Worm (Caenorhabditis elegans): ENCODE measurements around the gene grsp-2.
"Not testable (repeated sequence)": the region's sequence is repeated elsewhere in the genome, so short reads cannot be mapped to it uniquely, and the experiment has no call there.

Gene grsp-2

DNA sequence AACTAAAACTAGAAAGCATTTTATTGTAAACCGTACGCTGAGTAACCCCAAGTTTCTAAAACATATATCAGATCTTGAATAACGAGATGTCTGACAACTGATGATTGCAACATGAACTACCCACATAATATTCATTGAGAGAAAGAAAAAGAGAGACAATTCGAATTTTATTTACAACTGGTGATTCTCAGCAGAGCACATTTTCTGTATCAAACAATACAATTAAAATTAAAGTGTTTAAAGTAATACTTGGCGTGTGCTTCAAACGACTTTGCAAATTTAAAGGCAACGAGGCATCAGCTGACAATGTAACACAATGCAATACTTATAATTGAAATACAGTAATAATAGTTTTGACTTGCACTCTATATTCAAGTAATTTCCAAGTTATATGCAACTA, 28.1 kb upstream of the grsp-2 start, which contains the start of gene C33D9.10:
Gene C33D9.10 (minus strand): TSS at position 101 of the 400 bp plus-strand sequence.
- TF ChIP-seq lsl-1 (GFP tag; optimal IDR thresholded peaks at IDR 0.05); efl-1 (GFP tag; optimal IDR thresholded peaks at IDR 0.05); atf-7 (tag; optimal IDR thresholded peaks at IDR 0.05): not testable (repeated sequence)

DNA sequence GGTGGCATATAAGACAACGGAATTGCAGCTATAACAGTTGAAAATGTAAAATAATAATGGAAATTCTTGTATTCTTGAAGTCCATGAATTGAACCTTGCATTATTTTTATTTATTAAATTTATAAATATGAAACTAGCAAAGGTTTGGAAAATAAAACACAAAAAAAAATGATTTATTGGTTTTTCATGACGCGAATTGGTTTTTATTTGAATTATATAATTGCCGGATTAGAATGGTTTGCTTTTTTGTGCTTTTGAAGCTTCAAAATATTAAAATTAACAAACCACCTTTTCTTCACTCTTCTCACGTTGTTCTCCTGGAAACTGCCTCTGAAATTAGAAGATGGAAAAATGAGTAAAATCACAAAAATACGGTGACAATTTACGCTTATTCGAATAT, 26.0 kb upstream of the grsp-2 start, which contains the start of gene sru-35:
Gene sru-35 (minus strand): TSS at position 101 of the 400 bp plus-strand sequence.
- TF ChIP-seq ceh-27 (GFP tag; optimal IDR thresholded peaks at IDR 0.05) (no peak), rpc-1 (optimal IDR thresholded peaks at IDR 0.05) (no peak), rpc-1 (tag; optimal IDR thresholded peaks at IDR 0.05) (no peak)

DNA sequence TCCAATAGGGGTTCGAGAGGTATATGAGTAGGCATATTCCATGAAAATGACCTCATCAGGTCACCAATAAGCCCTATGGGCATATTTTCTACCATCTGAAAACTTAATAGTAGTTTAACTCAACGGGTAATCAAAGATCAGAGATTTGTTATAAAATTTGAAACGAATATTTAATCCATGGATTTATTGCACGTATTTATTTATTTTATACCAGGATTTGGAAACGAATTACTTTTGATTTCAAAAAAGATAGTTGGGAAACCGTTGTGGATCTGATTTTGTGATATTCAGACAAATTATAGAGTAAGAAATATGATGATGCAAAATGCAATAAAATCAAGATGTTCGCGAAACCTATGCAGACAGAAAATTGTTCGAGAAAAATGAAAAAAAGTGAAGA, 23.3 kb upstream of the grsp-2 start, which contains the start of gene C33D9.3:
Gene C33D9.3 (minus strand): TSS at position 101 of the 400 bp plus-strand sequence.
- no peak for TF ChIP-seq hmg-1.2 (GFP tag; IDR thresholded peaks at IDR 0.05)
- TF ChIP-seq nhr-120 (GFP tag; IDR thresholded peaks at IDR 0.05) = no peak
- no peak for TF ChIP-seq lin-40 (tag; optimal IDR thresholded peaks at IDR 0.05)
- no peak for TF ChIP-seq unc-130 (GFP tag; optimal IDR thresholded peaks at IDR 0.05)
- TF ChIP-seq F37B4.10 (GFP tag; IDR thresholded peaks at IDR 0.05) = no peak
- no peak for TF ChIP-seq Y53G8AR.9 (GFP tag; conservative IDR thresholded peaks at IDR 0.05)
- no peak for TF ChIP-seq snpc-3.4 (tag; optimal IDR thresholded peaks at IDR 0.05)
- no peak for TF ChIP-seq ztf-25 (GFP tag; IDR thresholded peaks at IDR 0.05)
- no peak for TF ChIP-seq tbx-9 (tag; optimal IDR thresholded peaks at IDR 0.05; ENCODE audit: borderline replicate concordance)
- TF ChIP-seq dpff-1 (tag; optimal IDR thresholded peaks at IDR 0.05) = no peak
- TF ChIP-seq egl-18 (GFP tag; IDR thresholded peaks at IDR 0.05) = no peak
- TF ChIP-seq sdz-38 (tag; optimal IDR thresholded peaks at IDR 0.05) = no peak
- no peak for TF ChIP-seq egrh-3 (GFP tag; IDR thresholded peaks at IDR 0.05)
- TF ChIP-seq him-1 (tag; optimal IDR thresholded peaks at IDR 0.05) = no peak
- no peak for TF ChIP-seq atf-7 (tag; optimal IDR thresholded peaks at IDR 0.05)
- no peak for TF ChIP-seq hmg-20 (GFP tag; IDR thresholded peaks at IDR 0.05)
- TF ChIP-seq B0035.1 (tag; optimal IDR thresholded peaks at IDR 0.05) = no peak
- TF ChIP-seq hlh-26 (GFP tag; conservative IDR thresholded peaks at IDR 0.05) = no peak
- TF ChIP-seq die-1 (tag; optimal IDR thresholded peaks at IDR 0.05) = no peak
- no peak for TF ChIP-seq sptf-2 (GFP tag; optimal IDR thresholded peaks at IDR 0.05)

DNA sequence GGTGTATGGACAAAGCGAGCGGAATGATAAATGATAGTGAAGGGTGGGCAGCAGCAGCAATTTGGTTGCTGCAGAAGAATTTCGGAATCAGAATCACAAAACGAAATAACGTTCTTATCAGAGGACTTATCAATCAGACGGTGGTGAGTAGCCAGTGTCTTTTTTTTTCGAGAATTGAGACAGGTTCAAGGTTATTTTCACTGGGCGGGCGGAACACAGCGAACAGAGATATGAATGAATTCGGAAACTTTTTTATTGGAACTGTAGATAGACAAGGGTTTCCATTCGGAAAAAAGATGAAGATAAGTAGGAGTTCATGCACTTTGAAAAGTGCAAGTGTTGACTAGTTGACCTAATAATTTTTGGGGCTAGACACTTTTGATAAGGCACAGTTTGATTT, 22.9 kb upstream of the grsp-2 start:
- TF ChIP-seq pha-4 (tag; optimal IDR thresholded peaks at IDR 0.05) (no peak), nhr-80 (tag; optimal IDR thresholded peaks at IDR 0.05) (peak; percentile 94), ztf-26 (tag; optimal IDR thresholded peaks at IDR 0.05) (peak; percentile 41), lin-40 (tag; optimal IDR thresholded peaks at IDR 0.05) (peak; percentile 17), nfya-1 (tag; optimal IDR thresholded peaks at IDR 0.05; ENCODE audit: borderline replicate concordance, insufficient read depth) (no peak), dox-1 (GFP tag; IDR thresholded peaks at IDR 0.05) (0 out of 2 replicates have a peak, but pooled peaks have one; percentile 21)

DNA sequence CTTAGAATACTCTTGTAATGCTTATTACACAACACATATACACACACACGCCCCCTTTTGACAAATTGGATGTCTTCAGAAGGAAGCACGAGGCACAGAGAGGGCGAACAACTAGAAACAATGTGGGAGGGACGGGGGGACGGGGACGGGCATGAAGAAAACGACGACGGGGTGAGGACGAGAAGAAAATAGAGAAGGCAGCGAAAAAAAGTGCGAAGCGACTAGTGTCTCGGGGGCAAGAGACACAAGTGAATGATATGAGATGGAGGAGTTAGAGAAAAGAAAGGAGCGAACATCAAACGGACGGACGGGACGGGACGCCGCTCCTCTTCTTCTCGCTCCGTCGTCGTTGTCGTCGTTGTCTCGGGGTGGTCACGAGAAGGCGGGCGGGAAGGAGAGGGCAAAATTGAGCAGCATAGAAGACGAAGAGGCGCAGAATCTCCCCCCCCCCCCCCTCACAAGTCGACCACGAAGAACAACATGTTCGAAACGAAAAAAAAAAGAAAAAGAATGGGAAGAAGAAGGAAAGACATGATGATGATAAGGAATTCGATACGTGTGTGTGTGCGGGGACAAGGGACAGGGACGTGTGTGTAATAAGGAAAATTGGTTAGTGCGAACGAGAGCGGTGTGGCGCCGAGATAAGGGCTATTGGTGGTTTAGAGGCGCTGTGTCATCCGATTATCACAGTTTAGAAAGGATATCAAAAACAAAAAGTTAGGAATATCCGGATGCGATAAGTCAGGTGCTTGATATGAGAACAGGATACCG, 21.0 kb upstream of the grsp-2 start:
- peak; percentile 76 for TF ChIP-seq gei-17 (GFP tag; optimal IDR thresholded peaks at IDR 0.05)
- TF ChIP-seq tlf-1 (GFP tag; optimal IDR thresholded peaks at IDR 0.05) = peak; percentile 52
- peak; percentile 18 for TF ChIP-seq snpc-3.4 (tag; optimal IDR thresholded peaks at IDR 0.05)
- no peak for TF ChIP-seq ceh-79 (tag; optimal IDR thresholded peaks at IDR 0.05)
- TF ChIP-seq atf-7 (tag; optimal IDR thresholded peaks at IDR 0.05) = peak; percentile 92
- no peak for TF ChIP-seq ztf-25 (GFP tag; IDR thresholded peaks at IDR 0.05)
- TF ChIP-seq ceh-91 (GFP tag; IDR thresholded peaks at IDR 0.05) = no peak
- TF ChIP-seq F10E7.11 (tag; optimal IDR thresholded peaks at IDR 0.05) = peak; percentile 3
- TF ChIP-seq ztf-18 (tag; optimal IDR thresholded peaks at IDR 0.05) = peak; percentile 59
- no peak for TF ChIP-seq F33H1.4 (GFP tag; IDR thresholded peaks at IDR 0.05)
- TF ChIP-seq ceh-58 (GFP tag; IDR thresholded peaks at IDR 0.05) = no peak
- TF ChIP-seq hmg-1.2 (GFP tag; IDR thresholded peaks at IDR 0.05) = peak; percentile 77
- TF ChIP-seq nhr-80 (tag; optimal IDR thresholded peaks at IDR 0.05) = peak; percentile 100
- TF ChIP-seq ccch-3 (GFP tag; optimal IDR thresholded peaks at IDR 0.05) = no peak
- TF ChIP-seq xnd-1 (tag; optimal IDR thresholded peaks at IDR 0.05) = no peak
- no peak for TF ChIP-seq F55B11.4 (tag; optimal IDR thresholded peaks at IDR 0.05; ENCODE audit: borderline replicate concordance, insufficient read depth)
- TF ChIP-seq hmg-20 (GFP tag; IDR thresholded peaks at IDR 0.05) = peak; percentile 22; the same call in 1 of the 2 replicates

Data from whole organism, young adult.